Worm (Caenorhabditis elegans) whole organism, L4 larva: ENCODE data around the gene dyf-19.

ENCODE experiments used
- F49E8.2 ChIP-seq: sonication (generic microtip); optimal IDR thresholded peaks from 2 replicates; lab custom pipeline; 2016; ENCODE audit warnings: missing compliant biosample characterization, mild to moderate bottlenecking, missing genetic modification characterization, borderline replicate concordance
- T26A8.4 ChIP-seq: fragments of 200-800 bp; sonication (Bioruptor generic); IDR thresholded peaks from 2 replicates; pipeline ENCODE4 v1.3.6; 2022; ENCODE audit warnings: missing genetic modification characterization, missing compliant biosample characterization
- arid-1 ChIP-seq: fragments of 200-800 bp; sonication (Bioruptor generic); conservative IDR thresholded peaks from 2 replicates; pipeline ENCODE4 v1.3.6; 2022; ENCODE audit warnings: missing genetic modification reagents, missing genetic modification characterization, missing compliant biosample characterization
- cey-2 ChIP-seq: sonication (generic microtip); optimal IDR thresholded peaks from 3 replicates; lab custom pipeline; 2017; ENCODE audit warnings: missing genetic modification characterization, mild to moderate bottlenecking, missing compliant biosample characterization, antibody characterized with exemption, borderline replicate concordance; ENCODE audit not compliant: insufficient read depth
- lin-1 ChIP-seq: fragments of 200-800 bp; sonication (Bioruptor generic); IDR thresholded peaks from 2 replicates; pipeline ENCODE4 v1.3.6; 2022; ENCODE audit warnings: missing genetic modification reagents, missing genetic modification characterization, missing compliant biosample characterization
- ztf-11 ChIP-seq: fragments of 150-350 bp; optimal IDR thresholded peaks from 2 replicates; lab custom pipeline; 2014; ENCODE audit warnings: missing biosample characterization, missing genetic modification characterization

- TF ChIP-seq ztf-11 (tag; lab: Kevin White, UChicago) (no peak), T26A8.4 (GFP tag; lab: Robert Waterston, UW) (no peak), F49E8.2 (no peak), lin-1 (GFP tag; lab: Robert Waterston, UW) (no peak), arid-1 (no peak), cey-2 (tag; lab: Kevin White, UChicago) (no peak)
Measured at ce11 chrV:19625719-19626118, 870 bp downstream of the dyf-19 start.
